Worm (Caenorhabditis elegans): ENCODE data around the gene C29H12.6.

ce11 chrII:6082620-6083019 is 35.4 kb downstream of the C29H12.6 start, which contains the start of gene F21H12.3:
- TF ChIP-seq fkh-10 (GFP tag; optimal IDR thresholded peaks at IDR 0.05), result no peak
- TF ChIP-seq unc-62 (GFP tag; optimal IDR thresholded peaks at IDR 0.05 in 1 of 2), result no peak
- no peak for TF ChIP-seq unc-62 (tag; optimal IDR thresholded peaks at IDR 0.05)
- no peak for TF ChIP-seq saeg-2 (GFP tag; IDR thresholded peaks at IDR 0.05)
- TF ChIP-seq skn-1 (tag; optimal IDR thresholded peaks at IDR 0.05), result no peak
- TF ChIP-seq lin-38 (GFP tag; IDR thresholded peaks at IDR 0.05), result no peak
- TF ChIP-seq unc-39 (tag; optimal IDR thresholded peaks at IDR 0.05), result no peak
- no peak for TF ChIP-seq ceh-82 (tag; optimal IDR thresholded peaks at IDR 0.05)
- TF ChIP-seq nhr-10 (tag; optimal IDR thresholded peaks at IDR 0.05), result no peak
- no peak for TF ChIP-seq lin-39 (tag; optimal IDR thresholded peaks at IDR 0.05)

Measured in whole organism, L4 larva.